Worm (Caenorhabditis elegans): ENCODE results near the gene sor-1.

DNA sequence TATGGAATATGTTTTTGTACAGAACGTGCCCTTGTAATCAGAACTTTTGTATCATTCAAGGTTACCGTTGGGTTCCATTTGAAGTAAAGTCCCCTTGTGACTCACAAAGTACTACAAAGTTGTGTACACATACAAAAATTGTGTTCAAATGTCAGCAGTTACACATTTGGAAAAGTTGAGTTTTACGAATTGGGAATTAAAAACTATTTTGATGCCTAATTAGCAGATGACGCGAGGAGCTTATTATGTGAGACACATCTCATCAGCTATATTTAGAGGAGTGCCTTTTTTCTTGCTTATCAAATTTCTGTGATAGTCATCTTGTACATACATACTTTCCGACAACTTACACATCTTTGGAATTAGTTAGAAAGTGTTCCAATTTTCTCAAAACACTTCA is 4.5 kb upstream of the sor-1 start:
- TF ChIP-seq npax-4 (tag; optimal IDR thresholded peaks at IDR 0.05) (no peak), dve-1 (tag; optimal IDR thresholded peaks at IDR 0.05) (no peak), nhr-11 (tag; optimal IDR thresholded peaks at IDR 0.05) (no peak), tbx-2 (tag; optimal IDR thresholded peaks at IDR 0.05) (no peak), elt-2 (tag; optimal IDR thresholded peaks at IDR 0.05) (no peak), ceh-14 (tag; optimal IDR thresholded peaks at IDR 0.05) (no peak)

Measured in whole organism, late embryonic.